Worm (Caenorhabditis elegans): ENCODE data around the gene lsm-7.
"Not testable (repeated sequence)": the region's sequence is repeated elsewhere in the genome, so short reads cannot be mapped to it uniquely, and the experiment has no call there.

The lsm-7 gene

DNA sequence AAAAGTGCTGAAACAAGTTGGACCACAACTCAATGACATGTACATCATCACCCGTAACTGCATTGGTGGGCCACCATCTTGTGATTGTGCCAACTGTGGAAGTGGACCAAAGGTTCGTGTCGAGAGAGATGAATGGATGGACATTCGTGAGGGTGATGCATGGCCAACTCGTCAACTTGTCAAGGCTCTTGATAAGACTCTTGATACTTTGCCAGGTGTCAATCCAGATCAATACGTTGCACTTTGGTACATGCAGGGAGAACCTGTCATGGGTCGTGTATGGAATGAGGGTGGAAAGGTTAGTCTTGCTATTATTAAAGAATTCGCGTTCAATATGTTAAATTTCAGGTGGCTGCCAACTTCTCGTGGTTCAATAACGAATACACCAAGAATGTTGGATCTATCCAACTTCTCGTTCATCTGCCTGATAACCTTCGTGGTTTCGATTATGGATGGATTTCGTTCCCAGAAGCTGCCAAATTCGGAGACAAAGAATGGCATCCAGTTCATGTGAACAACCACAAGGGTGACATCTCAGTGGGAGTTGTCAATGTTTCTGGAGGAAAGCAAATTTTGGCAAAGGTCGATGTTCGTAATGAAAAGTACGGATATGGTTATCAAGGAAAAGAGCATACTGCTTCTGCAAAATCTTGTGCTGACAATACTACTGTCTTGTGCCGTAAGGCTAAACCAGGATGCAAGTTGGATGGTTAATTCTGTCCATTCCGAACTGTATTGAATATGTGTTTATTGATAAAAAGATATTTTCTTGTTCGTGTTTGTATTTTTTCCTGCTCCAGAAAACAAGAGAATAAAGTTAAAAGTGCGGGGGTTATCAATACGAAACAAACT lies 17.3 kb downstream of the lsm-7 start:
- TF ChIP-seq tbx-11 (GFP tag; IDR thresholded peaks at IDR 0.05) (no peak), scrt-1 (GFP tag; IDR thresholded peaks at IDR 0.05) (no peak), pes-1 (GFP tag; IDR thresholded peaks at IDR 0.05) (no peak), ama-1 (optimal IDR thresholded peaks at IDR 0.05) (no peak), sea-1 (GFP tag; conservative IDR thresholded peaks at IDR 0.05) (no peak), flt-1 (GFP tag; IDR thresholded peaks at IDR 0.05) (no peak), hnd-1 (tag; optimal IDR thresholded peaks at IDR 0.05) (no peak), ceh-36 (tag; optimal IDR thresholded peaks at IDR 0.05) (no peak), ceh-13 (GFP tag; optimal IDR thresholded peaks at IDR 0.05) (no peak), aly-1 (tag; optimal IDR thresholded peaks at IDR 0.05) (no peak)

DNA sequence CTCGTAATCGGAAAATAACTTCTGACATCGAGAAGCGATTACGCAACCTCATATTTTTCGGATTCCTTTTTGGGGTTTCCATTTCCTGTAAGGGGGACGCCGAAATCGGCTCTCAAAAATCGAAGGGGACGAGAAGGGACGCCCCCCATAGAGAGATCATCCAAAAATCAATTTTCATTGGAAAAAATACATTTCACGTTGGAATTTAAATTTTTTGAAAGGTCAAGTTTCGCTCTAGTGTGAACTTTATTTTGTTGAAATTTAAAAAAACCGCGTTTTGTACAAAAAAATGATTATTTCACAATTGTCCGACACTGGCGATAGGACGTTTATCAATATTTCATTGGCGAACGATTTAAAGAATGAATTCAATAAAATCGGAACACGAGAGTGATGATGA lies 18.7 kb downstream of the lsm-7 start, which contains the start of gene Y69E1A.3:
Y69E1A.3 (plus strand) TSS at position 301 of the 400 bp plus-strand sequence.
- no peak for TF ChIP-seq ceh-36 (tag; optimal IDR thresholded peaks at IDR 0.05)
- no peak for TF ChIP-seq flt-1 (GFP tag; IDR thresholded peaks at IDR 0.05)

DNA sequence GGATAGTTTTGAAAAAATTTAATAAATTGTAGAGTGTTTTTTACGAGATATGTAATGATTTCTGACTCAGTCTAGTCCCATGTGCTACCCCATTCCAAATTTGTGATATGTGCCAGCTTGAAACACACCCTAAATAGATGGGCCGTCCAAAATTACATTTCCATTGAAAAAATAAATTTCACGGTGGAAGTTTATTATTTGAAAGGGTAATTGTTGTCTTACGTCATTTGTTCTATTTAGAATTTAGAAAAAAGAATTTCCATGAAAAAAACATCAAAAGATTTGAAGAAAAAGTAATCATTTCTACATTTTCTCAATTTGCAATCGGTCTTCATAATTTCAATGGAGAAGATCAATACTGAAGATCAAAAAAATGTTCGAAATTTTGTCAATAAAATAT lies 21.7 kb downstream of the lsm-7 start, which contains the start of gene Y69E1A.4:
Y69E1A.4 (plus strand) TSS at position 301 of the 400 bp plus-strand sequence.
- not testable (repeated sequence) for TF ChIP-seq ama-1 (optimal IDR thresholded peaks at IDR 0.05); tbx-11 (GFP tag; IDR thresholded peaks at IDR 0.05); flt-1 (GFP tag; IDR thresholded peaks at IDR 0.05)

- TF ChIP-seq flt-1 (GFP tag; IDR thresholded peaks at IDR 0.05) (no peak), tbx-11 (GFP tag; IDR thresholded peaks at IDR 0.05) (no peak), ama-1 (optimal IDR thresholded peaks at IDR 0.05) (no peak), sea-1 (GFP tag; conservative IDR thresholded peaks at IDR 0.05) (no peak), F13C5.2 (tag; optimal IDR thresholded peaks at IDR 0.05) (no peak), ceh-13 (GFP tag; optimal IDR thresholded peaks at IDR 0.05) (no peak), pes-1 (GFP tag; IDR thresholded peaks at IDR 0.05) (no peak), ets-7 (tag; optimal IDR thresholded peaks at IDR 0.05) (no peak), hmbx-1 (tag; optimal IDR thresholded peaks at IDR 0.05) (no peak), tbx-37 (GFP tag; conservative IDR thresholded peaks at IDR 0.05) (no peak), B0310.2 (tag; optimal IDR thresholded peaks at IDR 0.05) (no peak), hnd-1 (tag; optimal IDR thresholded peaks at IDR 0.05) (no peak)
These were observed 24.4 kb downstream of the lsm-7 start, which contains the start of gene Y69E1A.5 for ce11 chrIV:10957583-10958229. Gene Y69E1A.5, minus strand, starts transcription at chrIV:10957655.

DNA sequence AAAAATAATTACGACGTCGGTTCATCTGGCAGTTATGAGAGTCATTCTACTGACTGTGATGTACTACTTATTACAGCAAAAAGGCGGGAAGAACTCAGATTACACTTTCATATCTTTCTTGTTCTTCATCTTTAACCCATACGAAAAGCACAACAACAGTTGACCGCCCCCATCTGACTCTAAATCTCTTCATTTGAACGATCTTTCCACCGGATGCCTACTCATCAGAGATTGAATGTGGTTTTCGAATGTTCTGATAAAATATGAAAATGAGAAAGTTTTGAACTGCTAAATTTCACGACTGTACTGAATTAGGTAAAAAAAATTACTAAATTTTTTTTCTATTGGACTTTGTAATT lies 24.9 kb downstream of the lsm-7 start, which contains the start of gene sri-19:
sri-19 (plus strand) TSS at position 143 of the 359 bp plus-strand sequence.
- TF ChIP-seq ceh-36 (tag; optimal IDR thresholded peaks at IDR 0.05) (no peak), flt-1 (GFP tag; IDR thresholded peaks at IDR 0.05) (no peak), ceh-13 (GFP tag; optimal IDR thresholded peaks at IDR 0.05) (no peak), hmbx-1 (tag; optimal IDR thresholded peaks at IDR 0.05) (no peak), aly-1 (tag; optimal IDR thresholded peaks at IDR 0.05) (no peak), hmg-4 (GFP tag; optimal IDR thresholded peaks at IDR 0.05) (no peak), ama-1 (optimal IDR thresholded peaks at IDR 0.05) (no peak), sea-1 (GFP tag; conservative IDR thresholded peaks at IDR 0.05) (no peak), B0310.2 (tag; optimal IDR thresholded peaks at IDR 0.05) (no peak), pes-1 (GFP tag; IDR thresholded peaks at IDR 0.05) (no peak), tbx-37 (GFP tag; conservative IDR thresholded peaks at IDR 0.05) (no peak), F13C5.2 (tag; optimal IDR thresholded peaks at IDR 0.05) (no peak), scrt-1 (GFP tag; IDR thresholded peaks at IDR 0.05) (no peak), hnd-1 (tag; optimal IDR thresholded peaks at IDR 0.05) (no peak), tbx-11 (GFP tag; IDR thresholded peaks at IDR 0.05) (no peak), tra-4 (tag; optimal IDR thresholded peaks at IDR 0.05) (no peak), ets-7 (tag; optimal IDR thresholded peaks at IDR 0.05) (no peak)

DNA sequence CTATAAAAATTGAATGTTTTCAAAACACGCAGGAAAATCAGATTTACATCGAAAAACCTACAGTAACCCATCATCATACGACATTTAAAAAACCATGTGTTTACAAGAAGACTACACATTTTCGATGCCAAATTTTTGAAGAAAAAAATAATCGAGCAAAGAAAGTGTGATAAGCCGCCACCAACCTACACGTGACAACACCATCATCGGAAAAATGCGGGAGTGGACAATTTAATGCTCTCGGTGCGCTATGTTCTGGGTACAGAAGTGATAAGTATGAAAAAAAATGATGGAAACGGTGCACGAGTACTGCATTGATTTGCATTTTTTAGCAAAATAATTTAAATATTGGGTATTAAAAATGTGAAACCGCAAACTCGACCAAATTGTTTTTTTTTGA lies 31.4 kb downstream of the lsm-7 start:
- no peak for TF ChIP-seq ceh-36 (tag; optimal IDR thresholded peaks at IDR 0.05)
- no peak for TF ChIP-seq tra-4 (tag; optimal IDR thresholded peaks at IDR 0.05)
- no peak for TF ChIP-seq aly-1 (tag; optimal IDR thresholded peaks at IDR 0.05)
- no peak for TF ChIP-seq tbx-37 (GFP tag; conservative IDR thresholded peaks at IDR 0.05)
- no peak for TF ChIP-seq flt-1 (GFP tag; IDR thresholded peaks at IDR 0.05)
- no peak for TF ChIP-seq hnd-1 (tag; optimal IDR thresholded peaks at IDR 0.05)
- no peak for TF ChIP-seq ama-1 (optimal IDR thresholded peaks at IDR 0.05)
- TF ChIP-seq F13C5.2 (tag; optimal IDR thresholded peaks at IDR 0.05), result no peak
- TF ChIP-seq scrt-1 (GFP tag; IDR thresholded peaks at IDR 0.05), result no peak
- no peak for TF ChIP-seq sea-1 (GFP tag; conservative IDR thresholded peaks at IDR 0.05)
- no peak for TF ChIP-seq pes-1 (GFP tag; IDR thresholded peaks at IDR 0.05)

- TF ChIP-seq aly-1 (tag; optimal IDR thresholded peaks at IDR 0.05) (no peak), hmbx-1 (tag; optimal IDR thresholded peaks at IDR 0.05) (no peak), hnd-1 (tag; optimal IDR thresholded peaks at IDR 0.05) (no peak), sea-1 (GFP tag; conservative IDR thresholded peaks at IDR 0.05) (no peak), ceh-13 (GFP tag; optimal IDR thresholded peaks at IDR 0.05) (no peak), F13C5.2 (tag; optimal IDR thresholded peaks at IDR 0.05) (no peak), tbx-11 (GFP tag; IDR thresholded peaks at IDR 0.05) (no peak), tra-4 (tag; optimal IDR thresholded peaks at IDR 0.05) (no peak), B0310.2 (tag; optimal IDR thresholded peaks at IDR 0.05) (no peak)
These were observed 33.1 kb downstream of the lsm-7 start, which contains the start of the genes aqp-3 and Y69E1A.8 for ce11 chrIV:10966359-10966758. Gene aqp-3, minus strand, starts transcription at chrIV:10966459. Gene Y69E1A.8, plus strand, starts transcription at chrIV:10966604.
